Worm (Caenorhabditis elegans): ENCODE data around the gene F45E12.5.

Gene F45E12.5

ce11 chrII:7337469-7337893 is 27.6 kb upstream of the F45E12.5 start (continued):
- peak; percentile 72 for TF ChIP-seq pax-3 (tag; optimal IDR thresholded peaks at IDR 0.05)
- peak; percentile 36 for TF ChIP-seq sox-4 (tag; optimal IDR thresholded peaks at IDR 0.05)
- TF ChIP-seq nhr-12 (tag; optimal IDR thresholded peaks at IDR 0.05): no peak
- peak; percentile 95 for TF ChIP-seq lin-14 (GFP tag; optimal IDR thresholded peaks at IDR 0.05)
- TF ChIP-seq ama-1 (optimal IDR thresholded peaks at IDR 0.05): peak; percentile 34
- TF ChIP-seq ceh-82 (tag; optimal IDR thresholded peaks at IDR 0.05): peak in 2 of 3 experiments; percentile 23 to 49
- peak; percentile 95 for TF ChIP-seq nhr-20 (tag; optimal IDR thresholded peaks at IDR 0.05)
- no peak for TF ChIP-seq ztf-11 (tag; optimal IDR thresholded peaks at IDR 0.05)
- no peak for TF ChIP-seq ets-5 (GFP tag; IDR thresholded peaks at IDR 0.05)
- TF ChIP-seq nhr-28 (tag; optimal IDR thresholded peaks at IDR 0.05): no peak
- peak in 5 of 6 experiments; percentile 15 to 95 (median 48) for TF ChIP-seq elt-3 (tag; optimal IDR thresholded peaks at IDR 0.05)
- peak; percentile 42 for TF ChIP-seq mep-1 (tag; optimal IDR thresholded peaks at IDR 0.05)
- TF ChIP-seq grh-1 (GFP tag; IDR thresholded peaks at IDR 0.05): peak; percentile 72
- no peak for TF ChIP-seq mef-2 (tag; optimal IDR thresholded peaks at IDR 0.05)
- TF ChIP-seq tlp-1 (tag; optimal IDR thresholded peaks at IDR 0.05): no peak
- TF ChIP-seq ztf-4 (tag; optimal IDR thresholded peaks at IDR 0.05): peak; percentile 68
- TF ChIP-seq elt-2 (tag; optimal IDR thresholded peaks at IDR 0.05): peak; percentile 89
- no peak for TF ChIP-seq snpc-4 (tag; optimal IDR thresholded peaks at IDR 0.05)
- TF ChIP-seq mdl-1 (tag; optimal IDR thresholded peaks at IDR 0.05): peak in 1 of 2 experiments; percentile 94
- TF ChIP-seq nhr-71 (tag; optimal IDR thresholded peaks at IDR 0.05): peak; percentile 92
- 0 out of 2 replicates have a peak, but pooled peaks have one; percentile 55 for TF ChIP-seq mab-9 (GFP tag; IDR thresholded peaks at IDR 0.05)
- TF ChIP-seq hlh-4 (tag; optimal IDR thresholded peaks at IDR 0.05): no peak
- TF ChIP-seq skn-1 (tag; optimal IDR thresholded peaks at IDR 0.05): no peak
- no peak for TF ChIP-seq sup-37 (GFP tag; optimal IDR thresholded peaks at IDR 0.05)
- peak; percentile 31 to 80 for TF ChIP-seq lin-35 (GFP tag; optimal IDR thresholded peaks at IDR 0.05)
- peak; percentile 82 for TF ChIP-seq nhr-47 (tag; optimal IDR thresholded peaks at IDR 0.05)
- TF ChIP-seq pqm-1 (tag; optimal IDR thresholded peaks at IDR 0.05): no peak
- TF ChIP-seq nhr-77 (tag; optimal IDR thresholded peaks at IDR 0.05): peak; percentile 27
- TF ChIP-seq unc-86 (tag; optimal IDR thresholded peaks at IDR 0.05): no peak
- peak; percentile 48 for TF ChIP-seq lin-13 (GFP tag; optimal IDR thresholded peaks at IDR 0.05)
- TF ChIP-seq fkh-4 (tag; optimal IDR thresholded peaks at IDR 0.05; ENCODE audit: borderline replicate concordance): peak; percentile 47
- TF ChIP-seq fkh-8 (tag; optimal IDR thresholded peaks at IDR 0.05): peak; percentile 59
- peak; percentile 15 for TF ChIP-seq fos-1 (tag; optimal IDR thresholded peaks at IDR 0.05)
- peak; percentile 30 for TF ChIP-seq rnt-1 (tag; optimal IDR thresholded peaks at IDR 0.05)
- no peak for TF ChIP-seq nhr-76 (tag; optimal IDR thresholded peaks at IDR 0.05)
- TF ChIP-seq isw-1 (GFP tag; IDR thresholded peaks at IDR 0.05): 0 out of 2 replicates have a peak, but pooled peaks have one; percentile 7
- peak; percentile 53 to 59 for TF ChIP-seq egl-27 (tag; optimal IDR thresholded peaks at IDR 0.05)
- TF ChIP-seq vab-15 (tag; optimal IDR thresholded peaks at IDR 0.05): no peak
- TF ChIP-seq lin-15B (tag; optimal IDR thresholded peaks at IDR 0.05): no peak
- TF ChIP-seq nhr-19 (GFP tag; conservative IDR thresholded peaks at IDR 0.05): peak; percentile 91
- peak; percentile 89 for TF ChIP-seq nhr-90 (tag; optimal IDR thresholded peaks at IDR 0.05; ENCODE audit: poor library complexity)
- no peak for TF ChIP-seq aha-1 (tag; optimal IDR thresholded peaks at IDR 0.05)
- TF ChIP-seq efl-1 (optimal IDR thresholded peaks at IDR 0.05): peak; percentile 39 to 44
- peak in 1 of 2 experiments; percentile 17 for TF ChIP-seq efl-1 (GFP tag; optimal IDR thresholded peaks at IDR 0.05 in 1 of 2)
- no peak for TF ChIP-seq sptf-1 (tag; optimal IDR thresholded peaks at IDR 0.05)
- no peak for TF ChIP-seq alr-1 (tag; optimal IDR thresholded peaks at IDR 0.05; ENCODE audit: borderline replicate concordance)
- peak; percentile 24 for TF ChIP-seq zip-4 (GFP tag; optimal IDR thresholded peaks at IDR 0.05)
- peak in 2 of 3 experiments; percentile 10 to 31 for TF ChIP-seq dpl-1 (GFP tag; optimal IDR thresholded peaks at IDR 0.05)
- no peak for TF ChIP-seq Y116A8C.19 (tag; optimal IDR thresholded peaks at IDR 0.05; ENCODE audit: borderline replicate concordance)
- TF ChIP-seq ceh-90 (tag; optimal IDR thresholded peaks at IDR 0.05): no peak
